Worm (Caenorhabditis elegans): Measurements from ENCODE around the gene F26F4.9.

The F26F4.9 gene

ce11 chrIII:4866762-4867161 lies 45.6 kb downstream of the F26F4.9 start, which contains the start of gene C35D10.17:
Gene C35D10.17, plus strand, starts transcription at chrIII:4867062.
- TF ChIP-seq mbf-1 (tag; optimal IDR thresholded peaks at IDR 0.05) (no peak), ZK546.5 (tag; optimal IDR thresholded peaks at IDR 0.05) (no peak), zag-1 (tag; optimal IDR thresholded peaks at IDR 0.05) (no peak), lin-11 (tag; optimal IDR thresholded peaks at IDR 0.05) (no peak), nhr-21 (tag; optimal IDR thresholded peaks at IDR 0.05) (no peak), lin-13 (GFP tag; optimal IDR thresholded peaks at IDR 0.05) (no peak), nhr-23 (tag; optimal IDR thresholded peaks at IDR 0.05) (no peak), lsy-2 (tag; optimal IDR thresholded peaks at IDR 0.05) (no peak), nhr-12 (tag; optimal IDR thresholded peaks at IDR 0.05) (no peak), lin-39 (tag; optimal IDR thresholded peaks at IDR 0.05) (no peak), unc-39 (tag; optimal IDR thresholded peaks at IDR 0.05) (no peak), ztf-4 (tag; optimal IDR thresholded peaks at IDR 0.05) (no peak), crh-2 (tag; optimal IDR thresholded peaks at IDR 0.05) (no peak), aly-2 (tag; optimal IDR thresholded peaks at IDR 0.05) (no peak)

- no peak for TF ChIP-seq blmp-1 (tag; optimal IDR thresholded peaks at IDR 0.05; ENCODE audit: insufficient read depth)
- TF ChIP-seq ZK546.5 (tag; optimal IDR thresholded peaks at IDR 0.05), result no peak
- TF ChIP-seq unc-55 (GFP tag; optimal IDR thresholded peaks at IDR 0.05), result no peak
- TF ChIP-seq sma-3 (GFP tag; optimal IDR thresholded peaks at IDR 0.05), result no peak
- TF ChIP-seq F13H6.1 (tag; optimal IDR thresholded peaks at IDR 0.05), result no peak
- no peak for TF ChIP-seq Y55F3AM.14 (GFP tag; optimal IDR thresholded peaks at IDR 0.05)
- TF ChIP-seq sem-4 (tag; optimal IDR thresholded peaks at IDR 0.05), result no peak
Observed at ce11 chrIII:4863127-4863526, 49.2 kb downstream of the F26F4.9 start, which contains the start of gene coq-8. Gene coq-8, plus strand, starts transcription at chrIII:4863427.

DNA sequence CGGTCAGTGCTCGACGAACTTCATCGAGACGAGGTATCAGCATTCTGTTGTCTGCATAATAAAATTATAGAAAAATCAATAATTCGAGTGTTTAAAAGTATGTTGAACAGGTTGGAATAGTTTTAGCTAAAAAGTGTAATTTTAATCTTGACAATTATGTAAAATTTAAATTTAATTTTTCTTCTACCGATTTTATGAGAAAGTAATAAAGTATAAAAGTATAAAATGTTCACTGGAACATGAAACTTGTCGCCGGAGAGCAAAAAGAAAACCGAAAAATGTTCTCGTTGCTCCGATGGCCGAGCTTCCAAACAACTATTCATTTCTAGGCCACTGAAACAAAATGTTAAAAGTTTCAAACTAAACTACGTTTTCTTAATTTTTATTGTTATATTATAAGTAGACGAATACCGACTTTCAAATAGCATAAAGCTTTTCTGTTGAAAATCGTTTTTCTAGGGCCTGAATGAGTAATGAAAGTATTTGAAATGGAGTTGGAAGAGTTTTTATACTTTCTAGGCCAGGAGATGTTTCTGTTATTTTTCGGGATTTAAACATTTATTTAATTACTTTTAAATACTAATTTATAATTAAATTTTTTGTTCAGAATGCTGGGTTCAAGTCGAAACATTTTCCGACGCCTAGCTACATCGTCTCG lies 50.4 kb downstream of the F26F4.9 start, which contains the start of the genes C35D10.10 and C35D10.5:
Gene C35D10.10 (minus strand): TSS at position 51 of the 658 bp plus-strand sequence.
Gene C35D10.5 (plus strand): TSS at position 608 of the 658 bp plus-strand sequence.
- TF ChIP-seq F13H6.1 (tag; optimal IDR thresholded peaks at IDR 0.05), result no peak
- no peak for TF ChIP-seq mdl-1 (tag; optimal IDR thresholded peaks at IDR 0.05)
- TF ChIP-seq nhr-77 (tag; optimal IDR thresholded peaks at IDR 0.05), result no peak
- peak; percentile 33 for TF ChIP-seq unc-55 (GFP tag; optimal IDR thresholded peaks at IDR 0.05)
- no peak for TF ChIP-seq mab-5 (tag; optimal IDR thresholded peaks at IDR 0.05)
- TF ChIP-seq elt-3 (tag; optimal IDR thresholded peaks at IDR 0.05), result no peak
- TF ChIP-seq ceh-16 (tag; optimal IDR thresholded peaks at IDR 0.05), result no peak
